Worm (Caenorhabditis elegans) whole organism, dauer: ENCODE measurements around the gene C01G10.9.
"Not testable (repeated sequence)": the region's sequence is repeated elsewhere in the genome, so short reads cannot be mapped to it uniquely, and the experiment has no call there.

Source experiments
- unc-62 ChIP-seq: sonication (generic microtip); optimal IDR thresholded peaks from 2 replicates; lab custom pipeline; 2017; ENCODE audit warnings: missing biosample characterization, missing genetic modification reagents, missing genetic modification characterization

The C01G10.9 gene

DNA sequence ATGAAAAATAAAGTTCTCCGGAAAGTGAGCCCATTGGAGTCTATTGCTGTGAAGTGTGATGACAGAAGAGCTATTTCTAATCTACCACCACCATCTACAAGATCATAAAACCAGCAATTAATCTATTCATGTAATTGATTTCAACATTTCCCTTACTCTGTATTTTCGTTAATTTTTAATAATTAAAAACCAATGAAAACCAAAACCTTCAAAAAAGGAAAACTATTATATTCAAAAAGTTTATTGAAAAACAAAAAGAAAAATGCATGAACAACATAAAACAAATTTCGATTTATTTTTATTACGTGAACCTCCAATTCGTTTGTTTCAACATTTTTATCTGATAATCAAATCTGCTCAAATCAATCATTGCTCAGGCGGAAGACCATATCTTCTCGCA lies 17.1 kb downstream of the C01G10.9 start, which contains the start of gene C01G10.1:
TSS of gene C01G10.1 (plus strand) at position 301 of the 400 bp plus-strand sequence.
- TF ChIP-seq unc-62 (GFP tag; lab: Kevin White, UChicago): no peak

- not testable (repeated sequence) for TF ChIP-seq unc-62 (GFP tag; lab: Kevin White, UChicago)
These were observed 23.7 kb downstream of the C01G10.9 start, which contains the start of gene C01G10.14 for ce11 chrV:15105893-15106598. TSS of gene C01G10.14 (minus strand) at chrV:15105943.

ce11 chrV:15109260-15109659 lies 26.9 kb downstream of the C01G10.9 start, which contains the start of gene Y75B12A.2:
TSS of gene Y75B12A.2 (plus strand) at chrV:15109560.
- no peak for TF ChIP-seq unc-62 (GFP tag; lab: Kevin White, UChicago)

ce11 chrV:15111660-15112059 lies 29.3 kb downstream of the C01G10.9 start, which contains the start of gene T01G5.7:
TSS of gene T01G5.7 (plus strand) at chrV:15111960.
- no peak for TF ChIP-seq unc-62 (GFP tag; lab: Kevin White, UChicago)

- TF ChIP-seq unc-62 (GFP tag; lab: Kevin White, UChicago): no peak
These were observed 31.7 kb downstream of the C01G10.9 start, which contains the start of gene T01G5.6 for ce11 chrV:15113992-15114391. TSS of gene T01G5.6 (minus strand) at chrV:15114092.

DNA sequence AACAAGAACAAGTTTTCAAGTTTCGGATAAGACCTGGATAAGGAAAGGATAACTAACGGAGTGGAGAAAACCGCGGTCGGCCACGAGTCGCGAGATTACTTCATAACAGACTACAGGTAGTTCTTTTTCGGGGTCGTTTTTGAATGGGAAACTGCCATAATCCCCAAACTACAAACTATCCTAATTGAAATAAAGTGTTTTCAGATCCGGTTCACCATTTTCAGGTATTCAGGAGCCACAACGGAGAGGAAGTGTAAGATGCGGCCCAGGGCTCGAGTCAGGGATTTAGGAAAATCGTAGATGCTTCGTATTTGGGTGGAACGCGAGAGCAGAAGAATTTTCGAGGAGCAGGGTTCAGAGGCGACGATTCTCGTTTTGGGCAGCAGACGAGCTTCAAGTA lies 33.6 kb downstream of the C01G10.9 start, which contains the start of gene T01G5.8:
TSS of gene T01G5.8 (plus strand) at position 301 of the 400 bp plus-strand sequence.
- TF ChIP-seq unc-62 (GFP tag; lab: Kevin White, UChicago): not testable (repeated sequence)

DNA sequence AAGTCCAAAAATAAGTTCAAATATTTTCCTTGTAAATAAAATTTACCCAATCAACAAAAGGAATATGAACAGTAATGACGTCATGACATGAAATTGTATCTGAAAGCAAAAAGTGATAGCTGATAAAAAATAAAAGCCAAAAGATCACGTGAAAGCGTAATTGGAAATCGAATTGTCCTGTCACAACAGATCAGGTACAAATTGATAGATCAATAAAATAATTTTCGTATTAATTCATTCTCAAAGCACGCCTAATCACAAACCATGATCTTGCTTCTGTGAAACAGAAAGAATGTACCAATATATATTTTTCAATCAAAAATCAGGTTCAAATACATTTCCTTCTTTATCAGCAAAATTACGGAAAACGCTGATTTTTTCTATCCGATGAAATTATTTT lies 37.2 kb downstream of the C01G10.9 start, which contains the start of gene flor-1:
TSS of gene flor-1 (minus strand) at position 101 of the 400 bp plus-strand sequence.
- no peak for TF ChIP-seq unc-62 (GFP tag; lab: Kevin White, UChicago)

ce11 chrV:15125162-15125561 lies 42.8 kb downstream of the C01G10.9 start, which contains the start of gene ugt-30:
TSS of gene ugt-30 (minus strand) at chrV:15125262.
- TF ChIP-seq unc-62 (GFP tag; lab: Kevin White, UChicago): not testable (repeated sequence)

DNA sequence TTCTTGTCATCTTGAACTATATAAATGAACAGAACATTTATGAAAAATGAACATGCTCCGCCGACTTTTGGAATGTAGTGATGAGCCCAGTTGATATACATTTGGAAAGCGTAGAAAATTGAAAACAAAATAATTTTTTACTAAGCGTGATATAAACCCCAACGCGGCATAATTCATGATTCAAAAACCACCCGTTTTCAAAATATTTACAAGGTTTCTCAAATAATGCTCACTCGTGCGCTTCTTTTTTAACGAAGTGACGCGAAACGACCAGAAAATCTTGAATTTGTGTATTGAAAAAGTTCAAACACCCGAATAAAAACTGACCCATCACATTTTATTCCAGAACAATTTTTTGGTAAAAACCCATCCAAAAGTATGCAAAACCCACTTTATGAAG lies 45.1 kb downstream of the C01G10.9 start, which contains the start of gene srj-27:
TSS of gene srj-27 (minus strand) at position 101 of the 400 bp plus-strand sequence.
- TF ChIP-seq unc-62 (GFP tag; lab: Kevin White, UChicago): no peak

DNA sequence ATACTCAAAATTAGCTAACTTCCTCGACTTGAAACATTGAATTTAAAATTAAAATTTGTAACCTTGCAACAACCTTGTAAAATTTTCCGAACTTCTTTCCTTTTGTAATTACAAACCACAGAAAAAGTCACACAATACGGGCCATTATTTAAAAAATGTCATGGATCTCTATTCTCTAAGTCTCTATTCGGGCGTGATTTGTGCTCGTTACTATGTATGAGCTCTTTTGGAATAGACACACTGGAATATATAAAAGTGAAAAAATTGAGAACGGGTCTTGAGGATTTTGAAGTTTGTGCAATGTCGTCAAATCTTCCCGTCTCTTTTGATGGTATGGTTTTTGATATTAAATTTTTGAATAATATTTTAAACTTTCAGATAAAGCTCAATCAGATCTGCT lies 45.6 kb downstream of the C01G10.9 start, which contains the start of gene srr-7:
TSS of gene srr-7 (plus strand) at position 301 of the 400 bp plus-strand sequence.
- no peak for TF ChIP-seq unc-62 (GFP tag; lab: Kevin White, UChicago)

DNA sequence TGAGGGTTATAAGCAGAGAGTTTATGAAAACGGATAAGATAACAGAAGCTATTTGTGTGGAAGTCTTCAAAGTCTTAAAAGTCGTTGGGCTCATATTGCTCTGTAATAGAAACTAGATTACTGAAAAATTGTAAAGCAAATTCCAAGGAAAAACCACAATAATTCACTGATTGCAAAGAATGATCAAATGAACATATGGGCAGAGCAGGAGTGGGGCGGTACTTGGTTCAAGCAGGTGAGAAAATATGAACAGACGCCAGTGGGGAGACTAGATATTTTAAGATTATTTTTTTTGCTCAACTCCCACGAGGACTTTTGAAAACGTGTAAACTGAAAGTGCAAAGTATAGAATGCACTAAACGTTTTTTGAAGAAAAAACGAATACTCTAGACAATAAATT lies 50.1 kb downstream of the C01G10.9 start, which contains the start of gene str-171:
TSS of gene str-171 (minus strand) at position 101 of the 400 bp plus-strand sequence.
- no peak for TF ChIP-seq unc-62 (GFP tag; lab: Kevin White, UChicago)
